Fruit fly (Drosophila melanogaster): ENCODE data around the gene per.

DNA sequence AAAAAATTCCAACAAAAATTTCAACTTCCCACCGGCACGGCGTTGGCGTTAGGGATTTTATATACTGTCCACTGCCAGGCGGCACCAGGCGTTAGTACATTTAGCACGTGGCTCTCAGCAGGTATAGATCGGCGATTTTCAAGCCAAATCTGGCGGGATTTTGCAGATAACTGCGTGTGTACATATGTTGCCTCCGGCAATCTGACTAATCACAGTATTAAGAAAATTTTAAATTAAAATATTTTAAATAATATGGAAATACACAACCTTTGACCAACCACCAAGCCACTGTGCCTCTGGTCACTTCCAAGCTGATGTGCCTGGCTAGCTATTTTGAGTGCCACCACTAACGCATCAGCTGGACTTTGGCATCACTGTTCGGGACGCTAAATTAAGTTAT is 46.7 kb downstream of the per start, which contains the start of the genes ttm50 and CG2712:
- TF ChIP-seq Hr78 (GFP tag; optimal IDR thresholded peaks at IDR 0.05) (no peak), Dif (GFP tag; optimal IDR thresholded peaks at IDR 0.05; ENCODE audit: partially characterized antibody) (no peak), OdsH (GFP tag; optimal IDR thresholded peaks at IDR 0.05) (peak; percentile 12), Abd-B (GFP tag; optimal IDR thresholded peaks at IDR 0.05) (no peak), usp (GFP tag; optimal IDR thresholded peaks at IDR 0.05) (no peak), fru (GFP tag; optimal IDR thresholded peaks at IDR 0.05) (no peak), psq (GFP tag; optimal IDR thresholded peaks at IDR 0.05) (peak; percentile 22)

All from whole organism, wandering third instar larva.